Fruit fly (Drosophila melanogaster) whole organism, embryonic: ENCODE data around the gene Pxn.

Experiments used
- Antp ChIP-seq: fragments of 200-800 bp; sonication (Bioruptor generic); optimal IDR thresholded peaks from 3 replicates; lab custom pipeline; 2016; ENCODE audit warnings: missing biosample characterization, missing genetic modification characterization
- Awh ChIP-seq: fragments of 200-800 bp; sonication (Bioruptor generic); IDR thresholded peaks from 2 replicates; pipeline ENCODE4, ENCODE4 v1.3.6; 2022; ENCODE audit warnings: missing biosample characterization, missing genetic modification characterization
- B-H2 ChIP-seq: fragments of 200-800 bp; sonication (Bioruptor generic); optimal IDR thresholded peaks from 2 replicates; lab custom pipeline; 2018; ENCODE audit warnings: missing biosample characterization, mild to moderate bottlenecking, missing genetic modification characterization
- BtbVII ChIP-seq: fragments of 200-800 bp; sonication (Bioruptor generic); optimal IDR thresholded peaks from 3 replicates; lab custom pipeline; 2017; ENCODE audit warnings: missing biosample characterization, mild to moderate bottlenecking, missing genetic modification characterization
- Bteb2 ChIP-seq: fragments of 200-800 bp; sonication (Bioruptor generic); optimal IDR thresholded peaks from 2 replicates; lab custom pipeline; 2016; ENCODE audit warnings: missing biosample characterization, missing genetic modification characterization
- CG10543 ChIP-seq: fragments of 200-800 bp; sonication (Bioruptor generic); optimal IDR thresholded peaks from 3 replicates; lab custom pipeline; 2017; ENCODE audit warnings: missing biosample characterization, mild to moderate bottlenecking, missing genetic modification characterization, moderate library complexity
- CG10565 ChIP-seq: fragments of 200-800 bp; sonication (Bioruptor generic); optimal IDR thresholded peaks from 3 replicates; lab custom pipeline; 2016; ENCODE audit warnings: missing biosample characterization, mild to moderate bottlenecking, missing genetic modification characterization
- CG11398 ChIP-seq: fragments of 200-800 bp; sonication (Bioruptor generic); optimal IDR thresholded peaks from 2 replicates; lab custom pipeline; 2016; ENCODE audit warnings: missing biosample characterization, missing genetic modification characterization
- CG12071 ChIP-seq: fragments of 200-800 bp; sonication (Bioruptor generic); optimal IDR thresholded peaks from 3 replicates; lab custom pipeline; 2018; ENCODE audit warnings: missing biosample characterization, mild to moderate bottlenecking, missing genetic modification characterization
- CG13123 ChIP-seq: fragments of 200-800 bp; sonication (Bioruptor generic); optimal IDR thresholded peaks from 2 replicates; lab custom pipeline; 2016; ENCODE audit warnings: missing biosample characterization, missing genetic modification characterization
- CG17912 ChIP-seq: fragments of 200-800 bp; sonication (Bioruptor generic); optimal IDR thresholded peaks from 2 replicates; lab custom pipeline; 2018; ENCODE audit warnings: missing biosample characterization, mild to moderate bottlenecking, missing genetic modification characterization
- CG3065 ChIP-seq: fragments of 200-800 bp; sonication (Bioruptor generic); optimal IDR thresholded peaks from 2 replicates; lab custom pipeline; 2016; ENCODE audit warnings: missing biosample characterization, missing genetic modification characterization
- CG3281 ChIP-seq: fragments of 200-800 bp; sonication (Bioruptor generic); optimal IDR thresholded peaks from 3 replicates; lab custom pipeline; 2017; ENCODE audit warnings: missing biosample characterization, mild to moderate bottlenecking, missing genetic modification characterization
- CG34376 ChIP-seq: fragments of 200-800 bp; sonication (Bioruptor generic); optimal IDR thresholded peaks from 2 replicates; lab custom pipeline; 2018; ENCODE audit warnings: missing biosample characterization, mild to moderate bottlenecking, missing genetic modification characterization
- CG3838 ChIP-seq: fragments of 200-800 bp; sonication (Bioruptor generic); optimal IDR thresholded peaks from 3 replicates; lab custom pipeline; 2016; ENCODE audit warnings: missing biosample characterization, missing genetic modification characterization
- CG43689 ChIP-seq: fragments of 200-800 bp; sonication (Bioruptor generic); IDR thresholded peaks from 2 replicates; pipeline ENCODE4 v1.3.6; 2022; ENCODE audit warnings: missing biosample characterization, missing genetic modification characterization
- CG7271 ChIP-seq: fragments of 200-800 bp; sonication (Bioruptor generic); optimal IDR thresholded peaks from 2 replicates; lab custom pipeline; 2018; ENCODE audit warnings: missing biosample characterization, mild to moderate bottlenecking, missing genetic modification characterization, moderate library complexity
- CG7372 ChIP-seq: fragments of 200-800 bp; sonication (Bioruptor generic); IDR thresholded peaks from 2 replicates; pipeline ENCODE4 v1.3.6; 2022; ENCODE audit warnings: missing biosample characterization, missing genetic modification characterization
- CG7839 ChIP-seq: fragments of 200-800 bp; sonication (Bioruptor generic); optimal IDR thresholded peaks from 3 replicates; lab custom pipeline; 2018; ENCODE audit warnings: missing biosample characterization, mild to moderate bottlenecking, missing genetic modification characterization, moderate library complexity
- CG8281 ChIP-seq: fragments of 200-800 bp; sonication (Bioruptor generic); optimal IDR thresholded peaks from 2 replicates; lab custom pipeline; 2018; ENCODE audit warnings: missing biosample characterization, mild to moderate bottlenecking, missing genetic modification characterization, moderate library complexity
- CG9797 ChIP-seq: fragments of 200-800 bp; sonication (Bioruptor generic); optimal IDR thresholded peaks from 3 replicates; lab custom pipeline; 2018; ENCODE audit warnings: missing biosample characterization, mild to moderate bottlenecking, missing genetic modification characterization
- Dref ChIP-seq: fragments of 200-800 bp; sonication (Bioruptor generic); IDR thresholded peaks from 2 replicates; pipeline ENCODE4 v1.3.6; 2022; ENCODE audit warnings: missing biosample characterization, missing genetic modification characterization
- ERR ChIP-seq: fragments of 200-800 bp; sonication (Bioruptor generic); optimal IDR thresholded peaks from 2 replicates; lab custom pipeline; 2016; ENCODE audit warnings: missing biosample characterization, missing genetic modification characterization
- Ets97D ChIP-seq: fragments of 200-800 bp; sonication (Bioruptor generic); optimal IDR thresholded peaks from 3 replicates; lab custom pipeline; 2016; ENCODE audit warnings: missing biosample characterization, missing genetic modification characterization
- GATAe ChIP-seq: fragments of 200-800 bp; sonication (Bioruptor generic); conservative IDR thresholded peaks from 2 replicates; pipeline ENCODE4 v1.3.6; 2022; ENCODE audit warnings: missing biosample characterization, missing genetic modification characterization
- HLHmδ ChIP-seq: fragments of 200-800 bp; sonication (Bioruptor generic); optimal IDR thresholded peaks from 2 replicates; lab custom pipeline; 2018; ENCODE audit warnings: missing biosample characterization, mild to moderate bottlenecking, missing genetic modification characterization, moderate library complexity
- Hmx ChIP-seq: fragments of 200-800 bp; sonication (Bioruptor generic); optimal IDR thresholded peaks from 2 replicates; lab custom pipeline; 2016; ENCODE audit warnings: missing biosample characterization, missing genetic modification characterization
- MBD-R2 ChIP-seq: fragments of 200-800 bp; sonication (Bioruptor generic); IDR thresholded peaks from 2 replicates; pipeline ENCODE4 v1.3.6; 2022; ENCODE audit warnings: missing biosample characterization, missing genetic modification characterization
- NC2β ChIP-seq: fragments of 200-800 bp; sonication (Bioruptor generic); optimal IDR thresholded peaks from 2 replicates; lab custom pipeline; 2016; ENCODE audit warnings: missing biosample characterization, missing genetic modification characterization
- NFAT ChIP-seq: fragments of 200-800 bp; sonication (Bioruptor generic); IDR thresholded peaks from 2 replicates; pipeline ENCODE4 v1.3.6; 2022; ENCODE audit warnings: missing biosample characterization, missing genetic modification characterization
- Stat92E ChIP-seq, 3 experiments: fragments of >200 bp in 2 of 3; fragments of 200-800 bp in 1 of 3; sonication (Bioruptor generic) in 1 of 3; optimal IDR thresholded peaks; 2 replicates each; lab custom pipeline; 2017 to 2019; ENCODE audit warnings: missing biosample characterization in 3 of 3, missing genetic modification characterization in 3 of 3, mild to moderate bottlenecking in 1 of 3, moderate library complexity in 1 of 3
- Usf ChIP-seq: fragments of 200-800 bp; sonication (Bioruptor generic); optimal IDR thresholded peaks from 2 replicates; lab custom pipeline; 2017; ENCODE audit warnings: missing genotype, missing biosample characterization, missing genetic modification characterization
- chinmo ChIP-seq: fragments of 200-800 bp; sonication (Bioruptor generic); IDR thresholded peaks from 4 replicates; pipeline ENCODE4 v1.3.6; 2022; ENCODE audit warnings: missing biosample characterization, missing genetic modification characterization; ENCODE audit not compliant: partially characterized antibody
- crol ChIP-seq: fragments of 200-800 bp; sonication (Bioruptor generic); IDR thresholded peaks from 2 replicates; pipeline ENCODE4 v1.3.6; 2022; ENCODE audit warnings: missing biosample characterization, missing genetic modification characterization
- ken ChIP-seq: fragments of 200-800 bp; sonication (Bioruptor generic); IDR thresholded peaks from 3 replicates; pipeline ENCODE4 v1.3.6; 2022; ENCODE audit warnings: missing biosample characterization, missing genetic modification characterization
- knrl ChIP-seq: fragments of 200-800 bp; sonication (Bioruptor generic); IDR thresholded peaks from 3 replicates; pipeline ENCODE4 v1.3.6; 2022; ENCODE audit warnings: missing biosample characterization, missing genetic modification characterization; ENCODE audit not compliant: partially characterized antibody
- nau ChIP-seq: fragments of 200-800 bp; sonication (Bioruptor generic); optimal IDR thresholded peaks from 3 replicates; lab custom pipeline; 2017; ENCODE audit warnings: missing biosample characterization, mild to moderate bottlenecking, missing genetic modification characterization, missing genetic modification reagents
- onecut ChIP-seq: fragments of 200-800 bp; sonication (Bioruptor generic); IDR thresholded peaks from 2 replicates; pipeline ENCODE4 v1.3.6; 2022; ENCODE audit warnings: missing biosample characterization, missing genetic modification characterization
- otp ChIP-seq: fragments of 200-800 bp; sonication (Bioruptor generic); IDR thresholded peaks from 3 replicates; pipeline ENCODE4, ENCODE4 v1.3.6; 2022; ENCODE audit warnings: missing biosample characterization, missing genetic modification characterization
- pan ChIP-seq, 4 experiments: fragments of >200 bp in 3 of 4; fragments of 200-800 bp in 1 of 4; sonication (Bioruptor generic) in 1 of 4; optimal IDR thresholded peaks in 3 of 4; IDR thresholded peaks in 1 of 4; 2 replicates each; pipeline versions ENCODE4 v1.3.6 to Lab custom; 2017 to 2022; ENCODE audit warnings: missing biosample characterization in 2 of 4, missing genetic modification characterization in 2 of 4, mixed read lengths in 1 of 4
- pita ChIP-seq: fragments of 200-800 bp; sonication (Bioruptor generic); optimal IDR thresholded peaks from 2 replicates; lab custom pipeline; 2017; ENCODE audit warnings: missing biosample characterization, mild to moderate bottlenecking, missing genetic modification characterization
- pum ChIP-seq: fragments of 200-800 bp; sonication (Bioruptor generic); optimal IDR thresholded peaks from 2 replicates; lab custom pipeline; 2016; ENCODE audit warnings: missing biosample characterization, missing genetic modification characterization
- pzg ChIP-seq: fragments of 200-800 bp; sonication (Bioruptor generic); optimal IDR thresholded peaks from 3 replicates; lab custom pipeline; 2018; ENCODE audit warnings: missing biosample characterization, mild to moderate bottlenecking, missing genetic modification characterization, moderate library complexity
- ranshi ChIP-seq: fragments of 200-800 bp; sonication (Bioruptor generic); IDR thresholded peaks from 2 replicates; pipeline ENCODE4 v1.3.6; 2022; ENCODE audit warnings: missing biosample characterization, missing genetic modification characterization
- sc ChIP-seq, 3 experiments: fragments of >200 bp in 2 of 3; fragments of 200-800 bp in 1 of 3; sonication (Bioruptor generic) in 1 of 3; optimal IDR thresholded peaks; 2 replicates in 2 of 3; 3 replicates in 1 of 3; lab custom pipeline; 2017; ENCODE audit warnings: mild to moderate bottlenecking in 1 of 3, missing biosample characterization in 1 of 3, missing genetic modification characterization in 1 of 3, missing genetic modification reagents in 1 of 3
- slbo ChIP-seq: fragments of 200-800 bp; sonication (Bioruptor generic); IDR thresholded peaks from 2 replicates; pipeline ENCODE4 v1.3.6; 2022; ENCODE audit warnings: missing biosample characterization, missing genetic modification characterization
- tx ChIP-seq: fragments of 200-800 bp; sonication (Bioruptor generic); optimal IDR thresholded peaks from 2 replicates; lab custom pipeline; 2016; ENCODE audit warnings: missing biosample characterization, missing genetic modification characterization
- wdn ChIP-seq: fragments of 200-800 bp; sonication (Bioruptor generic); IDR thresholded peaks from 2 replicates; pipeline ENCODE4 v1.3.6; 2022; ENCODE audit warnings: missing biosample characterization, missing genetic modification characterization

Pxn gene

DNA sequence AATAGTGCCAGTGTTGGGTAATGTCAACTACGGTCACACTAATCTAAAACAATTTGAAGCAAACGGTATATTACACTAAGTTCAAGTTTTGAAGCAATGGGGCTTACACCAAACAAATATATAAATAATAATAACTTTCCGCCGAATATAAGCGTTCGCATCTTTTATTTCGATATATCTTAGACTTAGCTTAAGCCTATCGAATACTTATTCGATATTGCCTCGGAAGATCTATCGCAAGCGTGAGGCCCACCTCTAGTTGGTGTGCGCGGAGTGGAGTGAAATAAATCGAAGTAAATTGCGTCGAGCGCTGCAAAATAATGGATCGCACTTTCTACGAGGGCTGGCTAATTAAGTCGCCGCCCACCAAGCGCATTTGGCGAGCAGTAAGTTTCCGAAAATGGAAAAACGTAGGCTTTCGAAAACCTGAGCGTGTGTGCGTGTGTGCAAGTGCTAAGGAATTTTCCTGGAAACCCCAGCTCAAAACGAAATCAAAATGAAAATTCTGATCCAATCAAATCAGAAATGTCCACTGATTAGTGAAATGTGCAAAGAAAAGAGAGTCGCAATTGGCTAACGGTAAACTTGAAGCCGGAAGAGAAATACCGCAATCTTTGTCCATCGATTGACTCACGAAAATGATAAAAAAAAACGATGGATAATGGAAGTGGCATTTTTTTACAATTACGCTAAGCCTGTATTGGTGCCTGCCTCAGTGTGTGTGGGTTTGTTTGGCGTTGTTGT lies 40.5 kb downstream of the Pxn start, which contains the start of gene dos:
Gene dos, plus strand, starts transcription at position 248 of the 744 bp plus-strand sequence.
- peak; percentile 27 for TF ChIP-seq CG7271 (tag; lab: Kevin White, UChicago)
- TF ChIP-seq tx (GFP tag; lab: Kevin White, UChicago): peak; percentile 5
- TF ChIP-seq Antp (GFP tag; lab: Kevin White, UChicago): peak; percentile 24
- TF ChIP-seq wdn (GFP tag; lab: Robert Waterston, UW): no peak
- no peak for TF ChIP-seq CG10565 (GFP tag; lab: Kevin White, UChicago)
- TF ChIP-seq Dref (GFP tag; lab: Robert Waterston, UW): peak; percentile 87
- TF ChIP-seq Awh (GFP tag; lab: Robert Waterston, UW): no peak
- no peak for TF ChIP-seq Hmx (GFP tag; lab: Kevin White, UChicago)
- TF ChIP-seq CG34376 (GFP tag; lab: Kevin White, UChicago): peak; percentile 34
- TF ChIP-seq CG3065 (GFP tag; lab: Kevin White, UChicago): peak; percentile 17
- TF ChIP-seq ranshi (GFP tag; lab: Robert Waterston, UW): no peak
- no peak for TF ChIP-seq ERR
- peak; percentile 27; the same call in 1 of the 2 replicates for TF ChIP-seq onecut (GFP tag; lab: Robert Waterston, UW)
- peak; percentile 82 for TF ChIP-seq Ets97D
- TF ChIP-seq CG12071 (GFP tag; lab: Kevin White, UChicago): no peak
- peak; percentile 22 for TF ChIP-seq CG13123
- no peak for TF ChIP-seq pan (optimal IDR thresholded peaks at IDR 0.05; lab: Kevin White, UChicago)
- TF ChIP-seq pan (GFP tag; optimal IDR thresholded peaks at IDR 0.05 in 1 of 2, IDR thresholded peaks at IDR 0.05 in 1 of 2): no peak
- TF ChIP-seq CG3281 (GFP tag; lab: Kevin White, UChicago): peak; percentile 31
- peak; percentile 41 for TF ChIP-seq CG7839 (tag; lab: Kevin White, UChicago)
- peak; percentile 36; the same call in 1 of the 2 replicates for TF ChIP-seq MBD-R2 (GFP tag; lab: Robert Waterston, UW)
- no peak for TF ChIP-seq sc (optimal IDR thresholded peaks at IDR 0.05; lab: Kevin White, UChicago)
- no peak for TF ChIP-seq sc (GFP tag; optimal IDR thresholded peaks at IDR 0.05; lab: Kevin White, UChicago)
- peak; percentile 5 for TF ChIP-seq HLHmδ (GFP tag; lab: Kevin White, UChicago)
- peak; percentile 93 for TF ChIP-seq CG9797 (GFP tag; lab: Kevin White, UChicago)
- TF ChIP-seq otp (GFP tag; lab: Robert Waterston, UW): 0 out of 3 replicates have a peak, but pooled peaks have one; percentile 50
- no peak for TF ChIP-seq pum (GFP tag; lab: Kevin White, UChicago)
- TF ChIP-seq CG7372: no peak
- no peak for TF ChIP-seq chinmo (GFP tag; lab: Robert Waterston, UW)
- TF ChIP-seq nau (GFP tag; lab: Kevin White, UChicago): no peak
- no peak for TF ChIP-seq pita (GFP tag; lab: Kevin White, UChicago)
- no peak for TF ChIP-seq CG43689
- peak in 1 of 3 experiments; percentile 78 for TF ChIP-seq Stat92E (GFP tag; optimal IDR thresholded peaks at IDR 0.05; lab: Kevin White, UChicago)
- no peak for TF ChIP-seq CG8281 (tag; lab: Kevin White, UChicago)
- peak; percentile 35 for TF ChIP-seq CG3838
- TF ChIP-seq CG10543 (GFP tag; lab: Kevin White, UChicago): peak; percentile 59
- TF ChIP-seq NFAT (GFP tag; lab: Robert Waterston, UW): 0 out of 2 replicates have a peak, but pooled peaks have one; percentile 19
- TF ChIP-seq CG11398 (GFP tag; lab: Kevin White, UChicago): no peak
- TF ChIP-seq Usf: no peak
- TF ChIP-seq GATAe (GFP tag; lab: Robert Waterston, UW): no peak
- peak; percentile 17 for TF ChIP-seq CG17912 (GFP tag; lab: Kevin White, UChicago)
- TF ChIP-seq pzg: peak; percentile 88
- peak; percentile 74 for TF ChIP-seq knrl
- TF ChIP-seq NC2β (GFP tag; lab: Kevin White, UChicago): peak; percentile 54
- no peak for TF ChIP-seq ken (GFP tag; lab: Robert Waterston, UW)
- no peak for TF ChIP-seq BtbVII (GFP tag; lab: Kevin White, UChicago)
- peak; percentile 61 for TF ChIP-seq B-H2 (GFP tag; lab: Kevin White, UChicago)
- peak; percentile 45 for TF ChIP-seq slbo (GFP tag; lab: Robert Waterston, UW)
- TF ChIP-seq crol (GFP tag; lab: Robert Waterston, UW): no peak
- no peak for TF ChIP-seq Bteb2 (GFP tag; lab: Kevin White, UChicago)
